Worm (Caenorhabditis elegans) whole organism, young adult: ENCODE results near the gene T13F2.2.

Experiments
- B0019.2 ChIP-seq: fragments of 200-800 bp; sonication (Bioruptor generic); conservative IDR thresholded peaks from 2 replicates; pipeline ENCODE4 v1.3.6; 2022; ENCODE audit warnings: missing genetic modification reagents, missing genetic modification characterization, missing compliant biosample characterization
- F49E8.2 ChIP-seq: sonication (generic microtip); optimal IDR thresholded peaks from 3 replicates; lab custom pipeline; 2017; ENCODE audit warnings: missing genetic modification characterization, mild to moderate bottlenecking, missing compliant biosample characterization, antibody characterized with exemption, moderate library complexity; ENCODE audit not compliant: insufficient read depth
- aptf-2 ChIP-seq: fragments of 200-800 bp; sonication (Bioruptor generic); conservative IDR thresholded peaks from 2 replicates; pipeline ENCODE4 v1.3.6; 2022; ENCODE audit warnings: missing genetic modification reagents, missing genetic modification characterization, missing compliant biosample characterization
- athp-1 ChIP-seq: sonication (generic microtip); optimal IDR thresholded peaks from 2 replicates; lab custom pipeline; 2017; ENCODE audit warnings: mild to moderate bottlenecking, missing genetic modification characterization, missing compliant biosample characterization
- dox-1 ChIP-seq: fragments of 200-800 bp; sonication (Bioruptor generic); IDR thresholded peaks from 2 replicates; pipeline ENCODE4 v1.3.6; 2022; ENCODE audit warnings: missing genetic modification reagents, missing genetic modification characterization, missing compliant biosample characterization
- egrh-3 ChIP-seq: fragments of 200-800 bp; sonication (Bioruptor generic); IDR thresholded peaks from 2 replicates; pipeline ENCODE4 v1.3.6; 2022; ENCODE audit warnings: missing genetic modification reagents, missing genetic modification characterization, missing compliant biosample characterization
- fkh-3 ChIP-seq: sonication (generic microtip); optimal IDR thresholded peaks from 2 replicates; lab custom pipeline; 2016; ENCODE audit warnings: mild to moderate bottlenecking, missing genetic modification characterization, missing compliant biosample characterization
- hlh-26 ChIP-seq: fragments of 200-800 bp; sonication (Bioruptor generic); conservative IDR thresholded peaks from 2 replicates; pipeline ENCODE4 v1.3.6; 2022; ENCODE audit warnings: missing genetic modification reagents, missing genetic modification characterization, missing compliant biosample characterization
- lag-1 ChIP-seq: fragments of 200-800 bp; sonication (Bioruptor generic); IDR thresholded peaks from 2 replicates; pipeline ENCODE4 v1.3.6; 2022; ENCODE audit warnings: missing genetic modification reagents, missing genetic modification characterization, missing compliant biosample characterization
- let-526 ChIP-seq: fragments of 200-800 bp; sonication (Bioruptor generic); IDR thresholded peaks from 2 replicates; pipeline ENCODE4 v1.3.6; 2022; ENCODE audit warnings: missing genetic modification reagents, missing genetic modification characterization, missing compliant biosample characterization
- mxl-1 ChIP-seq: sonication (generic microtip); optimal IDR thresholded peaks from 2 replicates; lab custom pipeline; 2016; ENCODE audit warnings: missing genetic modification characterization, missing compliant biosample characterization
- sea-2 ChIP-seq: fragments of 200-800 bp; sonication (Bioruptor generic); IDR thresholded peaks from 2 replicates; pipeline ENCODE4 v1.3.6; 2022; ENCODE audit warnings: missing genetic modification characterization, missing compliant biosample characterization
- tlf-1 ChIP-seq: fragments of 200-800 bp; sonication (Bioruptor generic); optimal IDR thresholded peaks from 2 replicates; lab custom pipeline; 2018; ENCODE audit warnings: mild to moderate bottlenecking, missing genetic modification characterization, missing compliant biosample characterization

T13F2.2 gene

ce11 chrIV:9746762-9747161, 50.4 kb downstream of the T13F2.2 start, which contains the start of gene C28D4.5:
C28D4.5 (minus strand) TSS chrIV:9746862.
- TF ChIP-seq sea-2 (GFP tag; lab: Robert Waterston, UW) (no peak), athp-1 (tag; lab: Kevin White, UChicago) (no peak), mxl-1 (tag; lab: Kevin White, UChicago) (no peak), dox-1 (GFP tag; lab: Robert Waterston, UW) (no peak), F49E8.2 (tag; lab: Kevin White, UChicago) (no peak), fkh-3 (tag; lab: Kevin White, UChicago) (no peak), egrh-3 (no peak), lag-1 (GFP tag; lab: Robert Waterston, UW) (no peak), hlh-26 (GFP tag; lab: Robert Waterston, UW) (no peak), aptf-2 (no peak), B0019.2 (GFP tag; lab: Robert Waterston, UW) (no peak), let-526 (GFP tag; lab: Robert Waterston, UW) (no peak), tlf-1 (GFP tag; lab: Kevin White, UChicago) (no peak)
